Worm (Caenorhabditis elegans) whole organism, L4 larva: ENCODE results near the gene srh-269.

Experiments used
- F44E2.7 ChIP-seq: fragments of 200-800 bp; sonication (Bioruptor generic); IDR thresholded peaks from 2 replicates; pipeline ENCODE4 v2.1.2; 2022; ENCODE audit warnings: missing genetic modification characterization, missing compliant biosample characterization
- R02D3.7 ChIP-seq: fragments of 150-350 bp; sonication (generic microtip); optimal IDR thresholded peaks from 3 replicates; lab custom pipeline; 2014; ENCODE audit warnings: missing biosample characterization, missing genetic modification characterization
- T26A8.4 ChIP-seq: fragments of 200-800 bp; sonication (Bioruptor generic); IDR thresholded peaks from 2 replicates; pipeline ENCODE4 v1.3.6; 2022; ENCODE audit warnings: missing genetic modification characterization, missing compliant biosample characterization
- Y105C5A.15 ChIP-seq: fragments of 200-800 bp; sonication (Bioruptor generic); IDR thresholded peaks from 2 replicates; pipeline ENCODE4 v1.3.6; 2022; ENCODE audit warnings: missing genetic modification characterization, missing compliant biosample characterization
- Y5F2A.4 ChIP-seq: fragments of 200-800 bp; sonication (Bioruptor generic); optimal IDR thresholded peaks from 2 replicates; lab custom pipeline; 2018; ENCODE audit warnings: mild to moderate bottlenecking, missing genetic modification characterization, missing compliant biosample characterization
- Y75B8A.6 ChIP-seq: fragments of 200-800 bp; sonication (Bioruptor generic); IDR thresholded peaks from 2 replicates; pipeline ENCODE4 v1.3.6; 2022; ENCODE audit warnings: missing genetic modification reagents, missing genetic modification characterization, missing compliant biosample characterization
- ZK337.2 ChIP-seq: fragments of 200-800 bp; sonication (Bioruptor generic); IDR thresholded peaks from 2 replicates; pipeline ENCODE4 v1.3.6; 2022; ENCODE audit warnings: missing genetic modification reagents, missing genetic modification characterization, missing compliant biosample characterization
- aha-1 ChIP-seq: fragments of 150-350 bp; peaks from one replicate; lab custom pipeline; 2014; ENCODE audit warnings: missing biosample characterization, missing genetic modification characterization
- aly-2 ChIP-seq: sonication (generic microtip); optimal IDR thresholded peaks from 2 replicates; lab custom pipeline; 2018; ENCODE audit warnings: missing biosample characterization, missing genetic modification characterization
- ama-1 ChIP-seq: fragments of 150-350 bp; optimal IDR thresholded peaks from 2 replicates; lab custom pipeline; 2014; ENCODE audit warnings: inconsistent platforms, mixed read lengths
- ceh-20 ChIP-seq: fragments of 200-800 bp; sonication (Bioruptor generic); IDR thresholded peaks from 2 replicates; pipeline ENCODE4 v1.3.6; 2022; ENCODE audit warnings: missing genetic modification reagents, missing genetic modification characterization, missing compliant biosample characterization
- ceh-28 ChIP-seq: fragments of 150-350 bp; optimal IDR thresholded peaks from 2 replicates; lab custom pipeline; 2014; ENCODE audit warnings: missing biosample characterization, missing genetic modification reagents, missing genetic modification characterization
- ceh-62 ChIP-seq: sonication (generic microtip); optimal IDR thresholded peaks from 2 replicates; lab custom pipeline; 2017; ENCODE audit warnings: missing biosample characterization, missing genetic modification characterization
- ceh-82 ChIP-seq: sonication (generic microtip); optimal IDR thresholded peaks from 2 replicates; lab custom pipeline; 2017; ENCODE audit warnings: missing biosample characterization, missing genetic modification characterization
- daf-16 ChIP-seq, 3 experiments: sonication (generic microtip); optimal IDR thresholded peaks; 2 replicates each; lab custom pipeline; 2016 to 2017; ENCODE audit warnings: missing genetic modification characterization in 3 of 3, missing genetic modification reagents in 3 of 3, mild to moderate bottlenecking in 2 of 3, missing compliant biosample characterization in 2 of 3, missing biosample characterization in 1 of 3, moderate library complexity in 1 of 3
- dmd-6 ChIP-seq: fragments of 200-800 bp; sonication (Bioruptor generic); IDR thresholded peaks from 2 replicates; pipeline ENCODE4 v1.3.6; 2022; ENCODE audit warnings: missing genetic modification reagents, missing genetic modification characterization, missing compliant biosample characterization
- dmd-8 ChIP-seq: fragments of 200-800 bp; sonication (Bioruptor generic); IDR thresholded peaks from 2 replicates; pipeline ENCODE4 v1.3.6; 2022; ENCODE audit warnings: missing genetic modification characterization, missing compliant biosample characterization
- dve-1 ChIP-seq: sonication (generic microtip); optimal IDR thresholded peaks from 2 replicates; lab custom pipeline; 2017; ENCODE audit warnings: antibody characterized with exemption, mild to moderate bottlenecking, missing genetic modification characterization, missing compliant biosample characterization; ENCODE audit not compliant: insufficient read depth
- egl-27 ChIP-seq: sonication (generic microtip); optimal IDR thresholded peaks from 3 replicates; lab custom pipeline; 2017; ENCODE audit warnings: missing biosample characterization, missing genetic modification reagents, missing genetic modification characterization
- egl-43 ChIP-seq: fragments of 200-800 bp; sonication (Bioruptor generic); IDR thresholded peaks from 2 replicates; pipeline ENCODE4 v1.3.6; 2022; ENCODE audit warnings: missing genetic modification reagents, missing genetic modification characterization, missing compliant biosample characterization
- hlh-11 ChIP-seq: fragments of 200-800 bp; sonication (Bioruptor generic); optimal IDR thresholded peaks from 2 replicates; lab custom pipeline; 2018; ENCODE audit warnings: mild to moderate bottlenecking, missing genetic modification characterization, missing compliant biosample characterization
- hlh-30 ChIP-seq: sonication (generic microtip); optimal IDR thresholded peaks from 2 replicates; lab custom pipeline; 2017; ENCODE audit warnings: antibody characterized with exemption, mild to moderate bottlenecking, missing genetic modification characterization, missing compliant biosample characterization; ENCODE audit not compliant: insufficient read depth
- jun-1 ChIP-seq: fragments of 150-350 bp; optimal IDR thresholded peaks from 2 replicates; lab custom pipeline; 2014; ENCODE audit warnings: missing biosample characterization, missing genetic modification reagents, missing genetic modification characterization
- lin-1 ChIP-seq: fragments of 200-800 bp; sonication (Bioruptor generic); IDR thresholded peaks from 2 replicates; pipeline ENCODE4 v1.3.6; 2022; ENCODE audit warnings: missing genetic modification reagents, missing genetic modification characterization, missing compliant biosample characterization
- lin-29 ChIP-seq: fragments of 200-800 bp; sonication (Bioruptor generic); IDR thresholded peaks from 2 replicates; pipeline ENCODE4 v1.3.6; 2022; ENCODE audit warnings: missing genetic modification reagents, missing genetic modification characterization, missing compliant biosample characterization
- lir-3 ChIP-seq: sonication (generic microtip); optimal IDR thresholded peaks from 2 replicates; lab custom pipeline; 2016; ENCODE audit warnings: mild to moderate bottlenecking, missing genetic modification characterization, missing compliant biosample characterization
- madf-5 ChIP-seq, 2 experiments: fragments of 200-800 bp; sonication (Bioruptor generic); IDR thresholded peaks; 2 replicates each; pipeline ENCODE4 v1.3.6; 2022; ENCODE audit warnings: missing compliant biosample characterization in 2 of 2, missing genetic modification characterization in 2 of 2
- madf-9 ChIP-seq: fragments of 200-800 bp; sonication (Bioruptor generic); conservative IDR thresholded peaks from 2 replicates; pipeline ENCODE4 v1.3.6; 2022; ENCODE audit warnings: missing genetic modification reagents, missing genetic modification characterization, missing compliant biosample characterization
- mdt-29 ChIP-seq: fragments of 200-800 bp; sonication (Bioruptor generic); IDR thresholded peaks from 2 replicates; pipeline ENCODE4 v1.3.6; 2022; ENCODE audit warnings: missing genetic modification reagents, missing genetic modification characterization, missing compliant biosample characterization
- mes-2 ChIP-seq: sonication (generic microtip); optimal IDR thresholded peaks from 2 replicates; lab custom pipeline; 2016; ENCODE audit warnings: missing genotype, mild to moderate bottlenecking, missing genetic modification characterization, missing compliant biosample characterization; ENCODE audit not compliant: poor library complexity, severe bottlenecking
- nhr-237 ChIP-seq: sonication (generic microtip); optimal IDR thresholded peaks from 2 replicates; lab custom pipeline; 2017; ENCODE audit warnings: missing biosample characterization, missing genetic modification characterization
- nhr-42 ChIP-seq: fragments of 200-800 bp; sonication (Bioruptor generic); IDR thresholded peaks from 2 replicates; pipeline ENCODE4 v1.3.6; 2022; ENCODE audit warnings: missing genetic modification characterization, missing compliant biosample characterization
- nhr-77 ChIP-seq: fragments of 150-350 bp; optimal IDR thresholded peaks from 2 replicates; lab custom pipeline; 2014; ENCODE audit warnings: missing biosample characterization, missing genetic modification characterization
- rbr-2 ChIP-seq: sonication (generic microtip); optimal IDR thresholded peaks from 2 replicates; lab custom pipeline; 2016; ENCODE audit warnings: missing genotype, missing genetic modification characterization, missing compliant biosample characterization
- saeg-2 ChIP-seq: fragments of 200-800 bp; sonication (Bioruptor generic); IDR thresholded peaks from 2 replicates; pipeline ENCODE4 v1.3.6; 2022; ENCODE audit warnings: missing genetic modification reagents, missing genetic modification characterization, missing compliant biosample characterization
- skn-1 ChIP-seq: fragments of 150-350 bp; optimal IDR thresholded peaks from 2 replicates; lab custom pipeline; 2014; ENCODE audit warnings: missing biosample characterization, missing genetic modification characterization
- spr-3 ChIP-seq: fragments of 200-800 bp; sonication (Bioruptor generic); optimal IDR thresholded peaks from 2 replicates; lab custom pipeline; 2018; ENCODE audit warnings: mild to moderate bottlenecking, missing genetic modification characterization, missing compliant biosample characterization
- tag-97 ChIP-seq: fragments of 200-800 bp; sonication (Bioruptor generic); IDR thresholded peaks from 2 replicates; pipeline ENCODE4 v1.3.6; 2022; ENCODE audit warnings: missing genetic modification characterization, missing compliant biosample characterization
- tra-1 ChIP-seq: fragments of 200-800 bp; sonication (Bioruptor generic); IDR thresholded peaks from 2 replicates; pipeline ENCODE4 v1.3.6; 2022; ENCODE audit warnings: missing genetic modification reagents, missing genetic modification characterization, missing compliant biosample characterization
- unc-39 ChIP-seq: sonication (generic microtip); optimal IDR thresholded peaks from 2 replicates; lab custom pipeline; 2017; ENCODE audit warnings: missing biosample characterization, missing genetic modification characterization
- unc-62 ChIP-seq, 3 experiments: fragments of 150-350 bp in 1 of 3; sonication (generic microtip); optimal IDR thresholded peaks in 2 of 3; peaks in 1 of 3; 1 replicate in 1 of 3; 2 replicates in 2 of 3; lab custom pipeline; 2014 to 2017; ENCODE audit warnings: missing biosample characterization in 3 of 3, missing genetic modification characterization in 3 of 3, missing genetic modification reagents in 3 of 3, missing genotype in 1 of 3
- vab-7 ChIP-seq: fragments of 200-800 bp; sonication (Bioruptor generic); IDR thresholded peaks from 2 replicates; pipeline ENCODE4 v1.3.6; 2022; ENCODE audit warnings: missing genetic modification reagents, missing genetic modification characterization, missing compliant biosample characterization
- zag-1 ChIP-seq: fragments of 150-350 bp; optimal IDR thresholded peaks from 2 replicates; lab custom pipeline; 2014; ENCODE audit warnings: missing biosample characterization, missing genetic modification characterization
- zfp-3 ChIP-seq: fragments of 200-800 bp; sonication (Bioruptor generic); conservative IDR thresholded peaks from 2 replicates; pipeline ENCODE4 v1.3.6; 2022; ENCODE audit warnings: missing genetic modification reagents, missing genetic modification characterization, missing compliant biosample characterization
- zip-11 ChIP-seq: fragments of 200-800 bp; sonication (Bioruptor generic); IDR thresholded peaks from 2 replicates; pipeline ENCODE4 v1.3.6; 2022; ENCODE audit warnings: missing genetic modification characterization, missing compliant biosample characterization

The srh-269 gene

ce11 chrV:16603102-16603501 is 11.3 kb upstream of the srh-269 start, which contains the start of gene T03E6.8:
Gene T03E6.8, minus strand, starts transcription at chrV:16603202.
- TF ChIP-seq ceh-28: no peak
- TF ChIP-seq zag-1 (tag; lab: Kevin White, UChicago): no peak
- TF ChIP-seq tag-97 (GFP tag; lab: Robert Waterston, UW): no peak
- no peak for TF ChIP-seq mdt-29 (GFP tag; lab: Robert Waterston, UW)
- no peak for TF ChIP-seq egl-43 (GFP tag; lab: Robert Waterston, UW)
- no peak for TF ChIP-seq dmd-8 (GFP tag; lab: Robert Waterston, UW)
- no peak for TF ChIP-seq spr-3 (GFP tag; lab: Kevin White, UChicago)
- TF ChIP-seq ceh-82 (tag; lab: Kevin White, UChicago): no peak
- no peak for TF ChIP-seq ZK337.2
- no peak for TF ChIP-seq nhr-42 (GFP tag; lab: Robert Waterston, UW)
- TF ChIP-seq ceh-20 (GFP tag; lab: Robert Waterston, UW): no peak
- TF ChIP-seq skn-1 (tag; lab: Kevin White, UChicago): no peak
- TF ChIP-seq saeg-2 (GFP tag; lab: Robert Waterston, UW): no peak
- no peak for TF ChIP-seq Y75B8A.6 (GFP tag; lab: Robert Waterston, UW)
- no peak for TF ChIP-seq F44E2.7 (GFP tag; lab: Robert Waterston, UW)
- TF ChIP-seq madf-9 (GFP tag; lab: Robert Waterston, UW): no peak
- TF ChIP-seq nhr-237 (tag; lab: Kevin White, UChicago): no peak

ce11 chrV:16600623-16601022 is 8.8 kb upstream of the srh-269 start, which contains the start of gene T03E6.9:
Gene T03E6.9, minus strand, starts transcription at chrV:16600723.
- peak in 1 of 2 experiments; percentile 6 for TF ChIP-seq unc-62 (GFP tag; optimal IDR thresholded peaks at IDR 0.05 in 1 of 2; lab: Kevin White, UChicago)
- TF ChIP-seq unc-62 (tag; optimal IDR thresholded peaks at IDR 0.05; lab: Kevin White, UChicago): no peak
- no peak for TF ChIP-seq unc-39 (tag; lab: Kevin White, UChicago)
- no peak for TF ChIP-seq jun-1
- no peak for TF ChIP-seq ama-1 (lab: Kevin White, UChicago)
- no peak for TF ChIP-seq dve-1 (tag; lab: Kevin White, UChicago)
- no peak for TF ChIP-seq T26A8.4 (GFP tag; lab: Robert Waterston, UW)
- TF ChIP-seq zfp-3 (GFP tag; lab: Robert Waterston, UW): no peak

- no peak for TF ChIP-seq zag-1 (tag; lab: Kevin White, UChicago)
Measured at ce11 chrV:16599835-16600234, 8.0 kb upstream of the srh-269 start.

ce11 chrV:16598437-16598836 is 6.6 kb upstream of the srh-269 start:
- no peak for TF ChIP-seq lin-1 (GFP tag; lab: Robert Waterston, UW)
- no peak for TF ChIP-seq spr-3 (GFP tag; lab: Kevin White, UChicago)
- no peak for TF ChIP-seq mes-2 (tag; lab: Kevin White, UChicago)
- TF ChIP-seq Y105C5A.15 (GFP tag; lab: Robert Waterston, UW): no peak
- peak; percentile 14; the same call in 1 of the 2 replicates for TF ChIP-seq dmd-6 (GFP tag; lab: Robert Waterston, UW)
- TF ChIP-seq R02D3.7 (tag; lab: Kevin White, UChicago): no peak
- no peak for TF ChIP-seq rbr-2 (tag; lab: Kevin White, UChicago)
- peak; percentile 64 for TF ChIP-seq hlh-30 (tag; lab: Kevin White, UChicago)
- TF ChIP-seq aly-2: no peak
- 0 out of 2 replicates have a peak, but pooled peaks have one; percentile 35 for TF ChIP-seq tra-1 (GFP tag; lab: Robert Waterston, UW)
- TF ChIP-seq ceh-62: no peak
- TF ChIP-seq Y5F2A.4 (GFP tag; lab: Kevin White, UChicago): no peak
- no peak for TF ChIP-seq zip-11 (GFP tag; lab: Robert Waterston, UW)
- no peak for TF ChIP-seq vab-7 (GFP tag; lab: Robert Waterston, UW)
- TF ChIP-seq lin-29 (GFP tag; lab: Robert Waterston, UW): no peak
- no peak for TF ChIP-seq nhr-77 (tag; lab: Kevin White, UChicago)
- no peak for TF ChIP-seq egl-27 (tag; lab: Kevin White, UChicago)
- TF ChIP-seq nhr-237 (tag; lab: Kevin White, UChicago): no peak
- no peak for TF ChIP-seq nhr-42 (GFP tag; lab: Robert Waterston, UW)
- no peak for TF ChIP-seq tag-97 (GFP tag; lab: Robert Waterston, UW)
- no peak for TF ChIP-seq madf-9 (GFP tag; lab: Robert Waterston, UW)
- no peak for TF ChIP-seq daf-16 (GFP tag; optimal IDR thresholded peaks at IDR 0.05; lab: Kevin White, UChicago)
- TF ChIP-seq daf-16 (tag; optimal IDR thresholded peaks at IDR 0.05; lab: Kevin White, UChicago): no peak
- no peak for TF ChIP-seq madf-5 (GFP tag; IDR thresholded peaks at IDR 0.05; lab: Robert Waterston, UW)
- TF ChIP-seq aha-1 (tag; lab: Kevin White, UChicago): peak; percentile 1
- TF ChIP-seq hlh-11: peak; percentile 66
- TF ChIP-seq dve-1 (tag; lab: Kevin White, UChicago): peak; percentile 38
- no peak for TF ChIP-seq saeg-2 (GFP tag; lab: Robert Waterston, UW)
- TF ChIP-seq lir-3: no peak
